Fruit fly (Drosophila melanogaster) whole organism, embryonic: ENCODE data around the gene Arpc1.

ENCODE experiments used
- ATbp ChIP-seq: fragments of 200-800 bp; sonication (Bioruptor generic); optimal IDR thresholded peaks from 2 replicates; lab custom pipeline; 2017; ENCODE audit warnings: missing biosample characterization, mild to moderate bottlenecking, missing genetic modification characterization, missing genetic modification reagents
- Abd-B ChIP-seq: fragments of 200-800 bp; sonication (Bioruptor generic); optimal IDR thresholded peaks from 2 replicates; lab custom pipeline; 2018; ENCODE audit warnings: missing biosample characterization, mild to moderate bottlenecking, missing genetic modification characterization, moderate library complexity
- BEAF-32 ChIP-seq: fragments of 200-800 bp; sonication (Bioruptor generic); optimal IDR thresholded peaks from 3 replicates; lab custom pipeline; 2017; ENCODE audit warnings: missing biosample characterization, missing genetic modification characterization, mild to moderate bottlenecking, moderate library complexity, missing genetic modification reagents
- Blimp-1 ChIP-seq: fragments of 200-800 bp; sonication (Bioruptor generic); optimal IDR thresholded peaks from 3 replicates; lab custom pipeline; 2018; ENCODE audit warnings: missing biosample characterization, missing genetic modification characterization, mild to moderate bottlenecking, moderate library complexity, missing genetic modification reagents
- C15 ChIP-seq: fragments of 200-800 bp; sonication (Bioruptor generic); IDR thresholded peaks from 3 replicates; pipeline ENCODE4 v1.3.6; 2022; ENCODE audit warnings: missing biosample characterization, missing genetic modification characterization
- CG10209 ChIP-seq: fragments of 200-800 bp; sonication (Bioruptor generic); optimal IDR thresholded peaks from 3 replicates; lab custom pipeline; 2017; ENCODE audit warnings: missing biosample characterization, mild to moderate bottlenecking, missing genetic modification characterization, missing genetic modification reagents
- CG10274 ChIP-seq: fragments of 200-800 bp; sonication (Bioruptor generic); optimal IDR thresholded peaks from 3 replicates; lab custom pipeline; 2017; ENCODE audit warnings: missing biosample characterization, mild to moderate bottlenecking, missing genetic modification characterization
- CG10366 ChIP-seq: fragments of 200-800 bp; sonication (Bioruptor generic); IDR thresholded peaks from 2 replicates; pipeline ENCODE4 v1.3.6; 2022; ENCODE audit warnings: missing biosample characterization, missing genetic modification characterization
- CG10654 ChIP-seq: fragments of 200-800 bp; sonication (Bioruptor generic); optimal IDR thresholded peaks from 2 replicates; lab custom pipeline; 2016; ENCODE audit warnings: missing biosample characterization, missing genetic modification characterization
- CG11695 ChIP-seq: fragments of 200-800 bp; sonication (Bioruptor generic); IDR thresholded peaks from 3 replicates; pipeline ENCODE4 v1.3.6; 2022; ENCODE audit warnings: missing biosample characterization, missing genetic modification characterization
- CG12071 ChIP-seq: fragments of 200-800 bp; sonication (Bioruptor generic); optimal IDR thresholded peaks from 3 replicates; lab custom pipeline; 2018; ENCODE audit warnings: missing biosample characterization, mild to moderate bottlenecking, missing genetic modification characterization
- CG12104 ChIP-seq: fragments of 200-800 bp; sonication (Bioruptor generic); optimal IDR thresholded peaks from 3 replicates; lab custom pipeline; 2016; ENCODE audit warnings: missing biosample characterization, missing genetic modification characterization
- CG17186 ChIP-seq: fragments of 200-800 bp; sonication (Bioruptor generic); optimal IDR thresholded peaks from 3 replicates; lab custom pipeline; 2017; ENCODE audit warnings: missing biosample characterization, missing genetic modification reagents, missing genetic modification characterization
- CG17568 ChIP-seq: fragments of 200-800 bp; sonication (Bioruptor generic); optimal IDR thresholded peaks from 2 replicates; lab custom pipeline; 2018; ENCODE audit warnings: missing biosample characterization, mild to moderate bottlenecking, missing genetic modification characterization, moderate library complexity
- CG17612 ChIP-seq: fragments of 200-800 bp; sonication (Bioruptor generic); IDR thresholded peaks from 2 replicates; pipeline ENCODE4 v1.3.6; 2022; ENCODE audit warnings: missing biosample characterization, missing genetic modification characterization
- CG17912 ChIP-seq: fragments of 200-800 bp; sonication (Bioruptor generic); optimal IDR thresholded peaks from 2 replicates; lab custom pipeline; 2018; ENCODE audit warnings: missing biosample characterization, mild to moderate bottlenecking, missing genetic modification characterization
- CG2120 ChIP-seq: fragments of 200-800 bp; sonication (Bioruptor generic); optimal IDR thresholded peaks from 3 replicates; lab custom pipeline; 2016; ENCODE audit warnings: missing biosample characterization, missing genetic modification characterization
- CG2678 ChIP-seq: fragments of 200-800 bp; sonication (Bioruptor generic); optimal IDR thresholded peaks from 3 replicates; lab custom pipeline; 2019; ENCODE audit warnings: missing biosample characterization, mild to moderate bottlenecking, missing genetic modification characterization, moderate library complexity
- CG3407 ChIP-seq: fragments of 200-800 bp; sonication (Bioruptor generic); optimal IDR thresholded peaks from 2 replicates; lab custom pipeline; 2018; ENCODE audit warnings: missing biosample characterization, mild to moderate bottlenecking, missing genetic modification characterization
- CG34376 ChIP-seq: fragments of 200-800 bp; sonication (Bioruptor generic); optimal IDR thresholded peaks from 2 replicates; lab custom pipeline; 2018; ENCODE audit warnings: missing biosample characterization, mild to moderate bottlenecking, missing genetic modification characterization
- CG4707 ChIP-seq: fragments of 200-800 bp; sonication (Bioruptor generic); optimal IDR thresholded peaks from 2 replicates; lab custom pipeline; 2018; ENCODE audit warnings: missing biosample characterization, mild to moderate bottlenecking, missing genetic modification characterization, moderate library complexity
- CG8359 ChIP-seq: fragments of 200-800 bp; sonication (Bioruptor generic); optimal IDR thresholded peaks from 2 replicates; lab custom pipeline; 2017; ENCODE audit warnings: missing biosample characterization, mild to moderate bottlenecking, missing genetic modification characterization, borderline replicate concordance
- CG9817 ChIP-seq: fragments of 200-800 bp; sonication (Bioruptor generic); optimal IDR thresholded peaks from 2 replicates; lab custom pipeline; 2018; ENCODE audit warnings: missing biosample characterization, mild to moderate bottlenecking, missing genetic modification characterization, moderate library complexity
- CHES-1-like ChIP-seq: fragments of 200-800 bp; sonication (Bioruptor generic); optimal IDR thresholded peaks from 2 replicates; lab custom pipeline; 2016; ENCODE audit warnings: missing biosample characterization, missing genetic modification characterization
- Camta ChIP-seq: fragments of 200-800 bp; sonication (Bioruptor generic); optimal IDR thresholded peaks from 2 replicates; lab custom pipeline; 2016; ENCODE audit warnings: missing biosample characterization, missing genetic modification characterization
- Dll ChIP-seq: fragments of 200-800 bp; sonication (Bioruptor generic); IDR thresholded peaks from 4 replicates; pipeline ENCODE4 v1.3.6; 2022; ENCODE audit warnings: missing biosample characterization, missing genetic modification characterization; ENCODE audit not compliant: partially characterized antibody
- E2f2 ChIP-seq: fragments of 200-800 bp; sonication (Bioruptor generic); IDR thresholded peaks from 2 replicates; pipeline ENCODE4 v1.3.6; 2022; ENCODE audit warnings: missing biosample characterization, missing genetic modification characterization
- Jarid2 ChIP-seq: fragments of 200-800 bp; sonication (Bioruptor generic); optimal IDR thresholded peaks from 3 replicates; lab custom pipeline; 2017; ENCODE audit warnings: mild to moderate bottlenecking, missing biosample characterization, missing genetic modification reagents, missing genetic modification characterization
- Mad ChIP-seq: fragments of 200-800 bp; sonication (Bioruptor generic); optimal IDR thresholded peaks from 2 replicates; lab custom pipeline; 2016; ENCODE audit warnings: missing biosample characterization, missing genetic modification characterization
- Max ChIP-seq: fragments of 200-800 bp; sonication (Bioruptor generic); optimal IDR thresholded peaks from 2 replicates; lab custom pipeline; 2016; ENCODE audit warnings: missing biosample characterization, mild to moderate bottlenecking, missing genetic modification characterization
- Med ChIP-seq: fragments of 200-800 bp; sonication (Bioruptor generic); peaks from one replicate; lab custom pipeline; 2016; ENCODE audit warnings: missing biosample characterization, missing genetic modification characterization, mild to moderate bottlenecking, inconsistent platforms, moderate library complexity
- Meics ChIP-seq: fragments of 200-800 bp; sonication (Bioruptor generic); optimal IDR thresholded peaks from 2 replicates; lab custom pipeline; 2017; ENCODE audit warnings: missing biosample characterization, mild to moderate bottlenecking, missing genetic modification characterization
- Rfx ChIP-seq: fragments of 200-800 bp; sonication (Bioruptor generic); IDR thresholded peaks from 2 replicates; pipeline ENCODE4 v1.3.6; 2022; ENCODE audit warnings: missing biosample characterization, missing genetic modification characterization
- Scr ChIP-seq: fragments of 200-800 bp; sonication (Bioruptor generic); IDR thresholded peaks from 2 replicates; pipeline ENCODE4 v1.3.6; 2022; ENCODE audit warnings: missing biosample characterization, missing genetic modification characterization; ENCODE audit not compliant: partially characterized antibody
- Side ChIP-seq: fragments of 200-800 bp; sonication (Bioruptor generic); optimal IDR thresholded peaks from 2 replicates; lab custom pipeline; 2016; ENCODE audit warnings: missing biosample characterization, missing genetic modification characterization
- Sry-δ ChIP-seq: fragments of 200-800 bp; sonication (Bioruptor generic); optimal IDR thresholded peaks from 2 replicates; lab custom pipeline; 2016; ENCODE audit warnings: missing biosample characterization, missing genetic modification characterization
- Xbp1 ChIP-seq: fragments of 200-800 bp; sonication (Bioruptor generic); optimal IDR thresholded peaks from 3 replicates; lab custom pipeline; 2016; ENCODE audit warnings: missing biosample characterization, mild to moderate bottlenecking, missing genetic modification characterization
- ac ChIP-seq: fragments of 200-800 bp; sonication (Bioruptor generic); optimal IDR thresholded peaks from 3 replicates; lab custom pipeline; 2017; ENCODE audit warnings: missing biosample characterization, mild to moderate bottlenecking, missing genetic modification characterization
- ato ChIP-seq: fragments of 200-800 bp; sonication (Bioruptor generic); IDR thresholded peaks from 2 replicates; pipeline ENCODE4 v1.3.6; 2022; ENCODE audit warnings: missing biosample characterization, missing genetic modification characterization; ENCODE audit not compliant: partially characterized antibody
- dan ChIP-seq: fragments of 200-800 bp; sonication (Bioruptor generic); IDR thresholded peaks from 2 replicates; pipeline ENCODE4 v1.3.6; 2022; ENCODE audit warnings: missing biosample characterization, missing genetic modification characterization
- dimm ChIP-seq: fragments of 200-800 bp; sonication (Bioruptor generic); IDR thresholded peaks from 2 replicates; pipeline ENCODE4 v1.3.6; 2022; ENCODE audit warnings: missing biosample characterization, missing genetic modification characterization
- gro ChIP-seq: fragments of 200-800 bp; sonication (Bioruptor generic); optimal IDR thresholded peaks from 2 replicates; lab custom pipeline; 2016; ENCODE audit warnings: missing biosample characterization, missing genetic modification characterization
- hbn ChIP-seq: fragments of 200-800 bp; sonication (Bioruptor generic); IDR thresholded peaks from 2 replicates; pipeline ENCODE4 v1.3.6; 2022; ENCODE audit warnings: missing biosample characterization, missing genetic modification characterization; ENCODE audit not compliant: partially characterized antibody
- hth ChIP-seq: fragments of >200 bp; optimal IDR thresholded peaks from 2 replicates; lab custom pipeline; 2017; ENCODE audit warnings: inconsistent platforms
- pan ChIP-seq, 4 experiments: fragments of >200 bp in 3 of 4; fragments of 200-800 bp in 1 of 4; sonication (Bioruptor generic) in 1 of 4; optimal IDR thresholded peaks in 3 of 4; IDR thresholded peaks in 1 of 4; 2 replicates each; pipeline versions ENCODE4 v1.3.6 to Lab custom; 2017 to 2022; ENCODE audit warnings: missing biosample characterization in 2 of 4, missing genetic modification characterization in 2 of 4, mixed read lengths in 1 of 4
- pita ChIP-seq: fragments of 200-800 bp; sonication (Bioruptor generic); optimal IDR thresholded peaks from 2 replicates; lab custom pipeline; 2017; ENCODE audit warnings: missing biosample characterization, mild to moderate bottlenecking, missing genetic modification characterization
- repo ChIP-seq: fragments of 200-800 bp; sonication (Bioruptor generic); optimal IDR thresholded peaks from 2 replicates; lab custom pipeline; 2016; ENCODE audit warnings: missing biosample characterization, missing genetic modification characterization
- trem ChIP-seq: fragments of 200-800 bp; optimal IDR thresholded peaks from 3 replicates; lab custom pipeline; 2019; ENCODE audit warnings: missing biosample characterization, mild to moderate bottlenecking, missing genetic modification characterization, moderate library complexity
- wor ChIP-seq: fragments of 200-800 bp; sonication (Bioruptor generic); IDR thresholded peaks from 2 replicates; pipeline ENCODE4 v1.3.6; 2022; ENCODE audit warnings: missing biosample characterization, missing genetic modification characterization
- z ChIP-seq: fragments of 200-800 bp; sonication (Bioruptor generic); IDR thresholded peaks from 3 replicates; pipeline ENCODE4 v1.3.6; 2022; ENCODE audit warnings: missing biosample characterization, missing genetic modification characterization

Gene Arpc1

DNA sequence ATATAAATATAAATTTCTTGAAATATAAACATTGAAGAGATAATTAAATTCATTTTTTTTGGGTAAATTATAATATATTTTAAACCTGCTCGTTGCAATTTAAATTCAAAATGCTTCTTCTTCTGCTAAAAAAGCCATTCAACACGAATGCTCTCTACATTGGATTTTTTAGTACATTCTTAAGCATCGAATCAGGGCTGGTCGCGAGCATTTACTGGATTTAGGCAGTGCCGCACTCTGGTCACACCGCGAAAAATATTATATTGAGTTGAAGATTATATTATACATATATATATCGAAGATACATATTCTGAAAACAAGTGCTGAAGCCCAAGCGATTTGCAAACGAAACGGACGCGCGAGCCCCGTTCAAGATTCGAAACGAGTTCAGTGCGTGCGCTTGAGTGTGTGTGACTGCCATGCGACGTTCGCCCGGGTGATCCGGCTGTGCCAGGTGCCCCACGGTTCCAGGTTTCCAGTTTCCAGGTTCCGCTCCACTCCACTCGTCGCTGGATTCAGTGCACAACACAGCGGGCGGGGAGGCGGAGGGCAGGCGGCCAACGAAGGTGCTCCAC is 15.8 kb downstream of the Arpc1 start, which contains the start of gene Sos (continued):
- TF ChIP-seq Meics (GFP tag; lab: Kevin White, UChicago) (no peak), gro (GFP tag; lab: Kevin White, UChicago) (no peak), CG3407 (GFP tag; lab: Kevin White, UChicago) (no peak), trem (tag; lab: Kevin White, UChicago) (peak; percentile 73), pan (optimal IDR thresholded peaks at IDR 0.05; lab: Kevin White, UChicago) (no peak), pan (GFP tag; optimal IDR thresholded peaks at IDR 0.05 in 1 of 2, IDR thresholded peaks at IDR 0.05 in 1 of 2) (no peak), CG8359 (GFP tag; lab: Kevin White, UChicago) (no peak), Rfx (GFP tag; lab: Robert Waterston, UW) (no peak), CG17186 (GFP tag; lab: Kevin White, UChicago) (peak; percentile 9), ac (GFP tag; lab: Kevin White, UChicago) (no peak), Camta (GFP tag; lab: Kevin White, UChicago) (no peak), Jarid2 (no peak), CG2678 (tag; lab: Kevin White, UChicago) (no peak), CG11695 (GFP tag; lab: Robert Waterston, UW) (no peak), CG10366 (GFP tag; lab: Robert Waterston, UW) (no peak), CG10654 (GFP tag; lab: Kevin White, UChicago) (no peak), Mad (no peak), CG34376 (no peak), CG2120 (no peak), Side (GFP tag; lab: Kevin White, UChicago) (no peak), ATbp (no peak), Abd-B (GFP tag; lab: Kevin White, UChicago) (peak; percentile 10), CG17612 (GFP tag; lab: Robert Waterston, UW) (no peak), Dll (0 out of 4 replicates have a peak, but pooled peaks have one; percentile 12), pita (GFP tag; lab: Kevin White, UChicago) (no peak), repo (GFP tag; lab: Kevin White, UChicago) (no peak), CHES-1-like (GFP tag; lab: Kevin White, UChicago) (no peak), CG10274 (GFP tag; lab: Kevin White, UChicago) (no peak), Scr (GFP tag; lab: Robert Waterston, UW) (peak; percentile 27; the same call in 1 of the 2 replicates), CG10209 (no peak), CG12071 (GFP tag; lab: Kevin White, UChicago) (no peak), CG12104 (no peak), Xbp1 (no peak), ato (GFP tag; lab: Robert Waterston, UW) (no peak), CG4707 (GFP tag; lab: Kevin White, UChicago) (no peak), Blimp-1 (no peak), CG17912 (GFP tag; lab: Kevin White, UChicago) (peak; percentile 53), wor (GFP tag; lab: Robert Waterston, UW) (no peak), CG9817 (no peak), Sry-δ (peak; percentile 32), hbn (GFP tag; lab: Robert Waterston, UW) (no peak), C15 (GFP tag; lab: Robert Waterston, UW) (no peak), z (GFP tag; lab: Robert Waterston, UW) (no peak), BEAF-32 (peak; percentile 56), CG17568 (GFP tag; lab: Kevin White, UChicago) (no peak), dan (GFP tag; lab: Robert Waterston, UW) (no peak), Med (GFP tag; lab: Kevin White, UChicago) (no peak), E2f2 (peak; percentile 92), Max (GFP tag; lab: Kevin White, UChicago) (no peak), hth (no peak), dimm (no peak)
